Worm (Caenorhabditis elegans) whole organism, late embryonic: Measurements from ENCODE around the gene fubl-3.

Experiments
- F13H6.1 ChIP-seq: sonication (generic microtip); optimal IDR thresholded peaks from 2 replicates; lab custom pipeline; 2016; ENCODE audit warnings: missing genetic modification characterization, missing compliant biosample characterization
- K09A11.1 ChIP-seq: sonication (generic microtip); optimal IDR thresholded peaks from 2 replicates; lab custom pipeline; 2017; ENCODE audit warnings: antibody characterized with exemption, mild to moderate bottlenecking, missing genetic modification characterization, missing compliant biosample characterization; ENCODE audit not compliant: insufficient read depth
- ama-1 ChIP-seq: fragments of 150-350 bp; optimal IDR thresholded peaks from 2 replicates; lab custom pipeline; 2014
- ceh-6 ChIP-seq: fragments of 200-800 bp; sonication (Bioruptor generic); optimal IDR thresholded peaks from 2 replicates; lab custom pipeline; 2018; ENCODE audit warnings: mild to moderate bottlenecking, missing genetic modification characterization, missing compliant biosample characterization
- elt-2 ChIP-seq: sonication (generic microtip); optimal IDR thresholded peaks from 2 replicates; lab custom pipeline; 2016; ENCODE audit warnings: missing genetic modification reagents, missing genetic modification characterization, missing compliant biosample characterization
- fax-1 ChIP-seq: sonication (generic microtip); optimal IDR thresholded peaks from 2 replicates; lab custom pipeline; 2016; ENCODE audit warnings: missing genotype, missing genetic modification characterization, missing compliant biosample characterization
- fkh-10 ChIP-seq: fragments of 150-350 bp; optimal IDR thresholded peaks from 2 replicates; lab custom pipeline; 2014; ENCODE audit warnings: missing biosample characterization, missing genetic modification reagents, missing genetic modification characterization
- fkh-6 ChIP-seq: sonication (generic microtip); optimal IDR thresholded peaks from 2 replicates; lab custom pipeline; 2016; ENCODE audit warnings: missing genetic modification characterization, missing compliant biosample characterization
- hlh-13 ChIP-seq: fragments of 200-800 bp; sonication (Bioruptor generic); optimal IDR thresholded peaks from 2 replicates; lab custom pipeline; 2018; ENCODE audit warnings: mild to moderate bottlenecking, missing genetic modification characterization, missing compliant biosample characterization
- hlh-15 ChIP-seq: sonication (generic microtip); optimal IDR thresholded peaks from 2 replicates; lab custom pipeline; 2016; ENCODE audit warnings: missing genetic modification characterization, missing compliant biosample characterization
- hlh-6 ChIP-seq: sonication (generic microtip); optimal IDR thresholded peaks from 2 replicates; lab custom pipeline; 2016; ENCODE audit warnings: missing genotype, missing genetic modification characterization, missing compliant biosample characterization
- lin-11 ChIP-seq: fragments of 200-800 bp; sonication (Bioruptor generic); optimal IDR thresholded peaks from 2 replicates; lab custom pipeline; 2018; ENCODE audit warnings: mild to moderate bottlenecking, missing genetic modification characterization, missing compliant biosample characterization
- mec-3 ChIP-seq: sonication (generic microtip); optimal IDR thresholded peaks from 2 replicates; lab custom pipeline; 2016; ENCODE audit warnings: borderline replicate concordance, missing genetic modification characterization, missing compliant biosample characterization
- nfya-1 ChIP-seq: sonication (generic microtip); optimal IDR thresholded peaks from 2 replicates; lab custom pipeline; 2017; ENCODE audit warnings: missing genetic modification characterization, mild to moderate bottlenecking, missing compliant biosample characterization, antibody characterized with exemption, moderate library complexity
- nhr-11 ChIP-seq: fragments of 150-350 bp; optimal IDR thresholded peaks from 2 replicates; lab custom pipeline; 2014; ENCODE audit warnings: missing biosample characterization, missing genetic modification characterization
- nhr-232 ChIP-seq: sonication (generic microtip); optimal IDR thresholded peaks from 2 replicates; lab custom pipeline; 2016; ENCODE audit warnings: missing genetic modification characterization, missing compliant biosample characterization
- sox-4 ChIP-seq: sonication (generic microtip); optimal IDR thresholded peaks from 2 replicates; lab custom pipeline; 2017; ENCODE audit warnings: mild to moderate bottlenecking, missing genetic modification characterization, inconsistent platforms, missing compliant biosample characterization
- tbx-2 ChIP-seq: sonication (generic microtip); optimal IDR thresholded peaks from 2 replicates; lab custom pipeline; 2016; ENCODE audit warnings: missing genetic modification characterization, missing compliant biosample characterization
- unc-3 ChIP-seq, 2 experiments: fragments of 200-800 bp in 1 of 2; sonication (Bioruptor generic) in 1 of 2; sonication (generic microtip) in 1 of 2; conservative IDR thresholded peaks in 1 of 2; optimal IDR thresholded peaks in 1 of 2; 2 replicates each; pipeline versions ENCODE4 v1.3.6 to Lab custom; 2016 to 2022; ENCODE audit warnings: missing compliant biosample characterization in 2 of 2, missing genetic modification characterization in 2 of 2, missing genetic modification reagents in 1 of 2
- ztf-16 ChIP-seq: sonication (generic microtip); optimal IDR thresholded peaks from 2 replicates; lab custom pipeline; 2017; ENCODE audit warnings: missing genetic modification characterization, missing compliant biosample characterization

fubl-3 gene

DNA sequence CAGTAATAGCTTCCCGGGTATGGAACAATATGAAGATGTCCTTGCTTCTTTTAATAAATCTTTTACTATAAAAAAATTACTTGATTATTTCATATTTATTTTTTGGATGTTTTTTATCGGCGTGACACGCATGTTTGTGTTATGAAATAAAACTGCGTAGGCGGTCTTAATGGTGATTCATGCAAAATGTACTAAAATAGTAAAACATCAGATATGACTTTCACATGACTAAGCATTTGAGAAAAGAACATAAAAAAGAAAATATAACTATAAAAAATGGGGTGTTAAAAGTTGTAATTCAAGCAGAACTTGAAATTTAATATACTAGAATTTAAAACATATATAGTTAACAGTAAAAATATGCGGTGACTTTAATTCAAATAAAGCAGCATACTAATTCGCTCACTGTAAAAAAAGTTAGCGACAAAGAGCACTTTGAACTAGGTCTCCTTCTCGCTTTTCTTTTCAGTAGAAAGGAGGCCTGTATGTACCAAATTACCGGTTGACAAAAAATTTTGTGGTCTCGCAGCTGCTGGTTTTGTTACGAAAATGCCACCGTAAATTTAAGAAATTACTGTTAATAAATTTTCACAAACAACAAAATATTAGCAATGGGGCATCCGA, 47.8 kb downstream of the fubl-3 start:
- no peak for TF ChIP-seq ama-1 (lab: Kevin White, UChicago)
- TF ChIP-seq fkh-10 (GFP tag; lab: Kevin White, UChicago), result no peak
- TF ChIP-seq K09A11.1 (tag; lab: Kevin White, UChicago), result no peak
- no peak for TF ChIP-seq hlh-6 (tag; lab: Kevin White, UChicago)
- no peak for TF ChIP-seq nhr-232 (tag; lab: Kevin White, UChicago)

DNA sequence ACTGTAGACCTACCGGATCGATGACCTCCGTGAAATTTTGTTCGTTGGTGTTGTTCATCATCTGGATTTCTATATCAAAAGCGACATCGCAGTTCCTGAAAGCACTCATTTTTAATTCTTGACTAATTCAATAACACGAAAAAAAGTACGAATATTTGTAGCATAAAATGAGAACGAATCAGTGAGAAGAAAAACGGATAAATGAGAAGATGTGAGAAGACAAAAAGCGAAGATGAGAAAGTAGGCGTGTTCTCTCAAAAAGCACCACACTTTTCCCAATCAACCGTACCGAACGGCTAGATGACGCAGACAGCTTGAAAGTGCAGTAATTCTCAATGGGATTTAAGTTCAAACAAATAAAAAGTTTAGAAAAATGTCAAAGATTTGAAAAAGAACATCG, 52.5 kb downstream of the fubl-3 start, which contains the start of gene npr-24:
TSS of gene npr-24 (minus strand) at position 101 of the 400 bp plus-strand sequence.
- TF ChIP-seq unc-3 (GFP tag; conservative IDR thresholded peaks at IDR 0.05; lab: Robert Waterston, UW) (no peak), unc-3 (tag; optimal IDR thresholded peaks at IDR 0.05; lab: Kevin White, UChicago) (no peak), mec-3 (tag; lab: Kevin White, UChicago) (no peak), hlh-15 (tag; lab: Kevin White, UChicago) (no peak), nfya-1 (tag; lab: Kevin White, UChicago) (no peak), ztf-16 (tag; lab: Kevin White, UChicago) (no peak), tbx-2 (tag; lab: Kevin White, UChicago) (no peak), lin-11 (no peak), nhr-11 (no peak), F13H6.1 (tag; lab: Kevin White, UChicago) (no peak), fkh-6 (tag; lab: Kevin White, UChicago) (no peak), elt-2 (tag; lab: Kevin White, UChicago) (no peak), ceh-6 (no peak), sox-4 (tag; lab: Kevin White, UChicago) (no peak), ama-1 (lab: Kevin White, UChicago) (no peak), hlh-13 (no peak), fax-1 (tag; lab: Kevin White, UChicago) (no peak)
